Worm (Caenorhabditis elegans) whole organism, late embryonic: ENCODE results near the gene T08G3.6.

Experiments
- C38D4.7 ChIP-seq: fragments of 200-800 bp; sonication (Bioruptor generic); optimal IDR thresholded peaks from 2 replicates; lab custom pipeline; 2018; ENCODE audit warnings: mild to moderate bottlenecking, missing genetic modification characterization, moderate library complexity, missing compliant biosample characterization
- T23F11.4 ChIP-seq: fragments of 200-800 bp; sonication (Bioruptor generic); optimal IDR thresholded peaks from 2 replicates; lab custom pipeline; 2018; ENCODE audit warnings: mild to moderate bottlenecking, missing genetic modification characterization, missing compliant biosample characterization
- ceh-31 ChIP-seq: sonication (generic microtip); optimal IDR thresholded peaks from 2 replicates; lab custom pipeline; 2016; ENCODE audit warnings: missing genetic modification characterization, missing compliant biosample characterization
- ceh-6 ChIP-seq: fragments of 200-800 bp; sonication (Bioruptor generic); optimal IDR thresholded peaks from 2 replicates; lab custom pipeline; 2018; ENCODE audit warnings: mild to moderate bottlenecking, missing genetic modification characterization, missing compliant biosample characterization
- elt-2 ChIP-seq: sonication (generic microtip); optimal IDR thresholded peaks from 2 replicates; lab custom pipeline; 2016; ENCODE audit warnings: missing genetic modification reagents, missing genetic modification characterization, missing compliant biosample characterization
- fax-1 ChIP-seq: sonication (generic microtip); optimal IDR thresholded peaks from 2 replicates; lab custom pipeline; 2016; ENCODE audit warnings: missing genotype, missing genetic modification characterization, missing compliant biosample characterization
- fkh-10 ChIP-seq: fragments of 150-350 bp; optimal IDR thresholded peaks from 2 replicates; lab custom pipeline; 2014; ENCODE audit warnings: missing biosample characterization, missing genetic modification reagents, missing genetic modification characterization
- hlh-30 ChIP-seq: sonication (generic microtip); optimal IDR thresholded peaks from 2 replicates; lab custom pipeline; 2017; ENCODE audit warnings: antibody characterized with exemption, missing genetic modification characterization, missing compliant biosample characterization; ENCODE audit not compliant: insufficient read depth
- nfya-1 ChIP-seq: sonication (generic microtip); optimal IDR thresholded peaks from 2 replicates; lab custom pipeline; 2017; ENCODE audit warnings: missing genetic modification characterization, mild to moderate bottlenecking, missing compliant biosample characterization, antibody characterized with exemption, moderate library complexity
- nhr-232 ChIP-seq: sonication (generic microtip); optimal IDR thresholded peaks from 2 replicates; lab custom pipeline; 2016; ENCODE audit warnings: missing genetic modification characterization, missing compliant biosample characterization
- npax-4 ChIP-seq: sonication (generic microtip); optimal IDR thresholded peaks from 2 replicates; lab custom pipeline; 2016; ENCODE audit warnings: missing genetic modification characterization, missing compliant biosample characterization
- pag-3 ChIP-seq: sonication (generic microtip); optimal IDR thresholded peaks from 2 replicates; lab custom pipeline; 2016; ENCODE audit warnings: missing compliant biosample characterization, missing genetic modification characterization, borderline replicate concordance
- tbx-7 ChIP-seq: sonication (generic microtip); optimal IDR thresholded peaks from 2 replicates; lab custom pipeline; 2016; ENCODE audit warnings: missing genotype, missing genetic modification characterization, missing compliant biosample characterization
- unc-86 ChIP-seq: sonication (generic microtip); optimal IDR thresholded peaks from 2 replicates; lab custom pipeline; 2016; ENCODE audit warnings: missing genetic modification characterization, missing compliant biosample characterization

ce11 chrV:16459377-16459776, 13.6 kb downstream of the T08G3.6 start:
- TF ChIP-seq ceh-6 (GFP tag; lab: Kevin White, UChicago) (no peak), fax-1 (tag; lab: Kevin White, UChicago) (no peak), unc-86 (tag; lab: Kevin White, UChicago) (no peak), ceh-31 (tag; lab: Kevin White, UChicago) (no peak), nfya-1 (tag; lab: Kevin White, UChicago) (no peak), nhr-232 (tag; lab: Kevin White, UChicago) (no peak), hlh-30 (no peak), fkh-10 (no peak), T23F11.4 (GFP tag; lab: Kevin White, UChicago) (no peak), tbx-7 (tag; lab: Kevin White, UChicago) (no peak), npax-4 (tag; lab: Kevin White, UChicago) (no peak), C38D4.7 (no peak), pag-3 (tag; lab: Kevin White, UChicago) (no peak), elt-2 (tag; lab: Kevin White, UChicago) (no peak)
